Fruit fly (Drosophila melanogaster) S2 (cell line): ENCODE data around the gene CG13299.

Experiments used
- CG8478 ChIP-seq: fragments of >200 bp; optimal IDR thresholded peaks from 2 replicates; lab custom pipeline; 2018
- CTCF ChIP-seq, 2 experiments: fragments of >200 bp; optimal IDR thresholded peaks; 2 replicates each; lab custom pipeline; 2018

Gene CG13299

dm6 chr3L:6215976-6216786 is 16.0 kb downstream of the CG13299 start:
- TF ChIP-seq CTCF (optimal IDR thresholded peaks at IDR 0.05; lab: Kevin White, UChicago) (no peak), CG8478 (lab: Kevin White, UChicago) (no peak)

- no peak for TF ChIP-seq CTCF (optimal IDR thresholded peaks at IDR 0.05; lab: Kevin White, UChicago)
- TF ChIP-seq CG8478 (lab: Kevin White, UChicago), result no peak
Measured at dm6 chr3L:6200173-6200572, 32.0 kb downstream of the CG13299 start, which contains the start of gene CG8219. CG8219 (plus strand) TSS chr3L:6200473.

DNA sequence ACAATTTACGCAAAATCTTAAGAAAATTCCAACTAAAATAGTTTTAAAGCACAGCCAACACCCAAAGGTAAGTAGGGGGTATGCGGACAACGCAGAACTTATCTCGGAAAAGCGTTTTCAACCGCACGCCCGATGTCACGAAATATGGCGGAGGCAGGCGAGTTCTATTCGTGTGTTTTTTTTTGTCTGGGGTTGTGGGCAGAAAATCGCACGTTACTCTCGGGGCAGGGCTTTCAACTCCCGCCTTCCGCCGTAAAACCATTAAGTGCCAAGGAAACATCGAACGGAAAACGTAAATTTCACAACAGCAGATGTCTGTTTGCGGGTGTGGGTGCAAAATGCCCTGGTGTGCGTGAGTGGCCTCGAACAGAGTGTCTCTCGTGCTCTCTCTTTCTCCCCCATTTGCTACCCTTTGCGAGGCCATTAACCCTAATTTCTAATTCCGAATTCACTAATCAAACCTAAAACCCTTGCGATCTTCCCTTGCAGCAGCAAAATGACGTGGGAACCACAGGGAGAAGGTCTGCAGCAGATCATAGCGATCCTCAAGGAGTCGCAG is 38.5 kb downstream of the CG13299 start:
- TF ChIP-seq CG8478 (lab: Kevin White, UChicago) (no peak), CTCF (optimal IDR thresholded peaks at IDR 0.05; lab: Kevin White, UChicago) (no peak)

- peak in 1 of 2 experiments; percentile 4 for TF ChIP-seq CTCF (optimal IDR thresholded peaks at IDR 0.05; lab: Kevin White, UChicago)
- no peak for TF ChIP-seq CG8478 (lab: Kevin White, UChicago)
Measured at dm6 chr3L:6192822-6193555, 39.2 kb downstream of the CG13299 start, which contains the start of the genes Sf3b6 and Tnpo. Sf3b6 (minus strand) TSS chr3L:6193179. Tnpo (plus strand) TSS chr3L:6193480.

dm6 chr3L:6188995-6189927 is 42.9 kb downstream of the CG13299 start, which contains the start of the genes D19A and CG7386:
D19A (minus strand) TSS chr3L:6189123.
CG7386 (plus strand) TSS chr3L:6189745.
- TF ChIP-seq CG8478 (lab: Kevin White, UChicago), result no peak
- TF ChIP-seq CTCF (optimal IDR thresholded peaks at IDR 0.05; lab: Kevin White, UChicago), result no peak

- TF ChIP-seq CTCF (optimal IDR thresholded peaks at IDR 0.05; lab: Kevin White, UChicago) (peak; percentile 30 to 53), CG8478 (lab: Kevin White, UChicago) (no peak)
Measured at dm6 chr3L:6184884-6185438, 47.2 kb downstream of the CG13299 start, which contains the start of the genes D19B and CG43293. D19B (minus strand) TSS chr3L:6184920. CG43293 (plus strand) TSS chr3L:6185189.
